Fruit fly (Drosophila melanogaster): ENCODE data around the gene CG33189.

Gene CG33189

dm6 chr3R:8805388-8805852 lies 24.8 kb upstream of the CG33189 start, which contains the start of gene CG9839 (continued):
- TF ChIP-seq zen2 (GFP tag; IDR thresholded peaks at IDR 0.05; ENCODE audit: partially characterized antibody) (no peak), hbn (GFP tag; IDR thresholded peaks at IDR 0.05; ENCODE audit: partially characterized antibody) (no peak), insv (GFP tag; optimal IDR thresholded peaks at IDR 0.05) (no peak), CG14014 (GFP tag; IDR thresholded peaks at IDR 0.05) (no peak), amos (GFP tag; IDR thresholded peaks at IDR 0.05; ENCODE audit: partially characterized antibody) (no peak), Rx (GFP tag; IDR thresholded peaks at IDR 0.05) (no peak), pros (GFP tag; optimal IDR thresholded peaks at IDR 0.05) (no peak), CG18011 (GFP tag; optimal IDR thresholded peaks at IDR 0.05) (no peak), CG12071 (GFP tag; optimal IDR thresholded peaks at IDR 0.05) (no peak), CG4360 (GFP tag; IDR thresholded peaks at IDR 0.05) (no peak), CG10274 (GFP tag; optimal IDR thresholded peaks at IDR 0.05) (no peak), CG12236 (GFP tag; optimal IDR thresholded peaks at IDR 0.05) (no peak), CG10209 (GFP tag; optimal IDR thresholded peaks at IDR 0.05) (no peak), CG12391 (tag; optimal IDR thresholded peaks at IDR 0.05) (no peak), da (GFP tag; optimal IDR thresholded peaks at IDR 0.05) (no peak), CG42726 (GFP tag; IDR thresholded peaks at IDR 0.05; ENCODE audit: partially characterized antibody) (0 out of 2 replicates have a peak, but pooled peaks have one; percentile 41), Bgb (GFP tag; IDR thresholded peaks at IDR 0.05; ENCODE audit: partially characterized antibody) (no peak), wor (GFP tag; IDR thresholded peaks at IDR 0.05) (no peak), emc (GFP tag; optimal IDR thresholded peaks at IDR 0.05) (no peak), Dll (GFP tag; IDR thresholded peaks at IDR 0.05; ENCODE audit: partially characterized antibody) (peak; percentile 38; the same call in 1 of the 4 replicates), CG6813 (GFP tag; optimal IDR thresholded peaks at IDR 0.05) (no peak), maf-S (GFP tag; optimal IDR thresholded peaks at IDR 0.05) (no peak), CG15073 (GFP tag; optimal IDR thresholded peaks at IDR 0.05) (no peak), D19A (tag; optimal IDR thresholded peaks at IDR 0.05) (no peak), Fer3 (tag; optimal IDR thresholded peaks at IDR 0.05) (no peak), CG4617 (GFP tag; optimal IDR thresholded peaks at IDR 0.05; ENCODE audit: borderline replicate concordance) (no peak), vfl (GFP tag; optimal IDR thresholded peaks at IDR 0.05) (no peak), Trl (optimal IDR thresholded peaks at IDR 0.05) (no peak), Trl (GFP tag; optimal IDR thresholded peaks at IDR 0.05) (no peak), sna (GFP tag; IDR thresholded peaks at IDR 0.05; ENCODE audit: partially characterized antibody) (no peak), CG11398 (GFP tag; optimal IDR thresholded peaks at IDR 0.05) (no peak), Dip3 (GFP tag; optimal IDR thresholded peaks at IDR 0.05) (no peak), CG8388 (GFP tag; optimal IDR thresholded peaks at IDR 0.05) (peak; percentile 66), Blimp-1 (GFP tag; optimal IDR thresholded peaks at IDR 0.05) (no peak), CG18262 (tag; optimal IDR thresholded peaks at IDR 0.05) (no peak), Dref (GFP tag; IDR thresholded peaks at IDR 0.05) (no peak), stwl (tag; optimal IDR thresholded peaks at IDR 0.05) (peak; percentile 38), Sry-δ (GFP tag; optimal IDR thresholded peaks at IDR 0.05) (no peak), CG33213 (GFP tag; optimal IDR thresholded peaks at IDR 0.05) (no peak), tap (tag; optimal IDR thresholded peaks at IDR 0.05) (no peak), Hr39 (optimal IDR thresholded peaks at IDR 0.05) (no peak), pnt (GFP tag; optimal IDR thresholded peaks at IDR 0.05) (no peak), Dp (GFP tag; optimal IDR thresholded peaks at IDR 0.05) (peak; percentile 79), ems (GFP tag; optimal IDR thresholded peaks at IDR 0.05) (no peak), Fer1 (GFP tag; optimal IDR thresholded peaks at IDR 0.05) (no peak)

All from whole organism, embryonic.